Worm (Caenorhabditis elegans) whole organism, L4/young adult: ENCODE data around the gene srx-38.

Experiments used
- W03F9.2 ChIP-seq: fragments of 150-350 bp; optimal IDR thresholded peaks from 2 replicates; lab custom pipeline; 2014; ENCODE audit warnings: missing biosample characterization, missing genetic modification characterization
- him-1 ChIP-seq: sonication (generic microtip); optimal IDR thresholded peaks from 2 replicates; lab custom pipeline; 2016; ENCODE audit warnings: missing genotype, missing genetic modification reagents, missing genetic modification characterization, missing compliant biosample characterization

DNA sequence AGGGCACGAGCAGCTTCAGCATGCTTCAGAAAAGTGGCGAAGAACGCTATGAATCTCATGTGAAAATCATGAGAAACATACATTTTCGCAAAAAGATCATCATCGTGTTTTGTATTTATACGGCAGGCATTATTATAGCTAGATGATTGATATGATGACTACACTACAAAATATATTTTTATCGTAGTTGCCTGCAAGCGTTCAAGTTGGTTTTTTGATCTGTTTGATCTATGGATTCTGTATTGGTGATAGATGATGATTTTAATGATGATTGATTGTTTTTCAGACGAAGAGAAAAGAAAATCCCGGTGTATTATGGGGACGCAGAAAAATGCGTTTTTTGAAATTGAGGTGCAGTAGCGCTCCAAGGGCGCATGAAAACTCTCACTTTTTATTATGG, 44.7 kb downstream of the srx-38 start, which contains the start of gene ugt-63:
- TF ChIP-seq W03F9.2 (tag; lab: Kevin White, UChicago) (no peak), him-1 (tag; lab: Kevin White, UChicago) (no peak)
